Worm (Caenorhabditis elegans) whole organism, L4/young adult: ENCODE data around the gene C08F11.17.
"Not testable (repeated sequence)": the region's sequence is repeated elsewhere in the genome, so short reads cannot be mapped to it uniquely, and the experiment has no call there.

Experiments used
- W03F9.2 ChIP-seq: fragments of 150-350 bp; optimal IDR thresholded peaks from 2 replicates; lab custom pipeline; 2014; ENCODE audit warnings: missing biosample characterization, missing genetic modification characterization
- dao-5 ChIP-seq: sonication (generic microtip); optimal IDR thresholded peaks from 2 replicates; lab custom pipeline; 2016; ENCODE audit warnings: missing genotype, missing genetic modification characterization, moderate library complexity, missing compliant biosample characterization
- him-1 ChIP-seq: sonication (generic microtip); optimal IDR thresholded peaks from 2 replicates; lab custom pipeline; 2016; ENCODE audit warnings: missing genotype, missing genetic modification reagents, missing genetic modification characterization, missing compliant biosample characterization

Gene C08F11.17

ce11 chrIV:13679495-13679894, 29.4 kb upstream of the C08F11.17 start:
- TF ChIP-seq him-1 (tag; lab: Kevin White, UChicago) (no peak), dao-5 (tag; lab: Kevin White, UChicago) (no peak), W03F9.2 (tag; lab: Kevin White, UChicago) (no peak)

ce11 chrIV:13678649-13679048, 28.5 kb upstream of the C08F11.17 start, which contains the start of gene srlf-26:
Gene srlf-26 (plus strand): TSS chrIV:13678949.
- TF ChIP-seq dao-5 (tag; lab: Kevin White, UChicago) (no peak), him-1 (tag; lab: Kevin White, UChicago) (no peak), W03F9.2 (tag; lab: Kevin White, UChicago) (no peak)

- TF ChIP-seq dao-5 (tag; lab: Kevin White, UChicago) (no peak), him-1 (tag; lab: Kevin White, UChicago) (no peak), W03F9.2 (tag; lab: Kevin White, UChicago) (no peak)
Measured at ce11 chrIV:13673504-13673903, 23.4 kb upstream of the C08F11.17 start, which contains the start of gene oac-48. Gene oac-48 (plus strand): TSS chrIV:13673804.

ce11 chrIV:13666849-13667430, 16.8 kb upstream of the C08F11.17 start, which contains the start of gene fbxa-215:
Gene fbxa-215 (minus strand): TSS chrIV:13666909.
- TF ChIP-seq W03F9.2 (tag; lab: Kevin White, UChicago) (no peak), dao-5 (tag; lab: Kevin White, UChicago) (no peak), him-1 (tag; lab: Kevin White, UChicago) (no peak)

- TF ChIP-seq W03F9.2 (tag; lab: Kevin White, UChicago) (no peak), him-1 (tag; lab: Kevin White, UChicago) (no peak), dao-5 (tag; lab: Kevin White, UChicago) (no peak)
Measured at ce11 chrIV:13665073-13665472, 14.9 kb upstream of the C08F11.17 start.

ce11 chrIV:13664090-13664489, 14.0 kb upstream of the C08F11.17 start, which contains the start of gene Y45F10C.4:
Gene Y45F10C.4 (minus strand): TSS chrIV:13664190.
- no peak for TF ChIP-seq dao-5 (tag; lab: Kevin White, UChicago)
- no peak for TF ChIP-seq him-1 (tag; lab: Kevin White, UChicago)
- TF ChIP-seq W03F9.2 (tag; lab: Kevin White, UChicago): no peak

ce11 chrIV:13662570-13662969, 12.4 kb upstream of the C08F11.17 start, which contains the start of gene Y45F10C.2:
Gene Y45F10C.2 (minus strand): TSS chrIV:13662670.
- TF ChIP-seq dao-5, him-1, W03F9.2 (tag; lab: Kevin White, UChicago): not testable (repeated sequence)

- TF ChIP-seq W03F9.2, him-1, dao-5 (tag; lab: Kevin White, UChicago): not testable (repeated sequence)
Measured at ce11 chrIV:13659449-13659848, 9.3 kb upstream of the C08F11.17 start, which contains the start of gene Y45F10C.1. Gene Y45F10C.1 (minus strand): TSS chrIV:13659549.

- TF ChIP-seq him-1, W03F9.2, dao-5 (tag; lab: Kevin White, UChicago): not testable (repeated sequence)
Measured at ce11 chrIV:13652023-13652422, 1.9 kb upstream of the C08F11.17 start, which contains the start of gene Y45F10C.6. Gene Y45F10C.6 (plus strand): TSS chrIV:13652323.

- not testable (repeated sequence) for TF ChIP-seq dao-5, him-1, W03F9.2 (tag; lab: Kevin White, UChicago)
Measured at ce11 chrIV:13651411-13651810, 1.3 kb upstream of the C08F11.17 start, which contains the start of gene C08F11.12. Gene C08F11.12 (minus strand): TSS chrIV:13651511.

ce11 chrIV:13649126-13649525, 1.0 kb downstream of the C08F11.17 start, which contains the start of gene C08F11.10:
Gene C08F11.10 (minus strand): TSS chrIV:13649226.
- TF ChIP-seq him-1 (tag; lab: Kevin White, UChicago) (no peak), dao-5 (tag; lab: Kevin White, UChicago) (no peak), W03F9.2 (tag; lab: Kevin White, UChicago) (no peak)

- TF ChIP-seq him-1 (tag; lab: Kevin White, UChicago): no peak
- no peak for TF ChIP-seq dao-5 (tag; lab: Kevin White, UChicago)
- TF ChIP-seq W03F9.2 (tag; lab: Kevin White, UChicago): no peak
Measured at ce11 chrIV:13647558-13647957, 2.6 kb downstream of the C08F11.17 start, which contains the start of gene ule-4. Gene ule-4 (minus strand): TSS chrIV:13647658.

ce11 chrIV:13645823-13646222, 4.3 kb downstream of the C08F11.17 start, which contains the start of gene srz-29:
Gene srz-29 (minus strand): TSS chrIV:13645923.
- TF ChIP-seq W03F9.2 (tag; lab: Kevin White, UChicago) (no peak), him-1 (tag; lab: Kevin White, UChicago) (no peak), dao-5 (tag; lab: Kevin White, UChicago) (no peak)
